Fruit fly (Drosophila melanogaster): ENCODE results near the gene CG14692.

The CG14692 gene

dm6 chr3R:10852232-10852774 is 48.5 kb upstream of the CG14692 start, which contains the start of gene CG4565 (continued):
- TF ChIP-seq tap (tag; optimal IDR thresholded peaks at IDR 0.05) (no peak), Hr39 (optimal IDR thresholded peaks at IDR 0.05) (no peak), Ets65A (GFP tag) (no peak), bab2 (GFP tag; optimal IDR thresholded peaks at IDR 0.05) (no peak), abd-A (tag; optimal IDR thresholded peaks at IDR 0.05) (no peak), CG11723 (GFP tag; optimal IDR thresholded peaks at IDR 0.05) (no peak), Pdp1 (GFP tag; optimal IDR thresholded peaks at IDR 0.05) (peak in 1 of 2 experiments; percentile 82), Ssrp (tag; optimal IDR thresholded peaks at IDR 0.05) (no peak), zen2 (GFP tag; IDR thresholded peaks at IDR 0.05; ENCODE audit: partially characterized antibody) (no peak), CG13775 (GFP tag; optimal IDR thresholded peaks at IDR 0.05) (no peak), Antp (GFP tag; optimal IDR thresholded peaks at IDR 0.05) (no peak), HLH54F (GFP tag; optimal IDR thresholded peaks at IDR 0.05) (no peak), CG31224 (GFP tag; IDR thresholded peaks at IDR 0.05) (peak; percentile 99), chm (GFP tag; IDR thresholded peaks at IDR 0.05) (peak; percentile 53; the same call in 1 of the 2 replicates), CHES-1-like (GFP tag; optimal IDR thresholded peaks at IDR 0.05) (no peak), Doc3 (GFP tag; IDR thresholded peaks at IDR 0.05; ENCODE audit: partially characterized antibody) (no peak; the same call in 2 of the 3 replicates), Oaz (GFP tag; IDR thresholded peaks at IDR 0.05) (no peak), E2f2 (GFP tag; IDR thresholded peaks at IDR 0.05) (peak; percentile 62), gcm (GFP tag; optimal IDR thresholded peaks at IDR 0.05) (peak; percentile 17), chinmo (GFP tag; IDR thresholded peaks at IDR 0.05; ENCODE audit: partially characterized antibody) (0 out of 4 replicates have a peak, but pooled peaks have one; percentile 54), grn (GFP tag; optimal IDR thresholded peaks at IDR 0.05) (peak; percentile 62), gce (GFP tag; IDR thresholded peaks at IDR 0.05) (no peak), Hand (GFP tag; optimal IDR thresholded peaks at IDR 0.05) (no peak), run (tag; optimal IDR thresholded peaks at IDR 0.05) (no peak), Lhr (GFP tag; optimal IDR thresholded peaks at IDR 0.05) (peak; percentile 93), CG33213 (GFP tag; optimal IDR thresholded peaks at IDR 0.05) (no peak), dysf (GFP tag; IDR thresholded peaks at IDR 0.05) (no peak), MESR4 (GFP tag; optimal IDR thresholded peaks at IDR 0.05) (no peak), CG6689 (GFP tag; IDR thresholded peaks at IDR 0.05) (no peak), sima (GFP tag; optimal IDR thresholded peaks at IDR 0.05) (no peak), sob (GFP tag; IDR thresholded peaks at IDR 0.05) (no peak), CG17385 (GFP tag; optimal IDR thresholded peaks at IDR 0.05) (no peak), nmo (GFP tag; optimal IDR thresholded peaks at IDR 0.05) (peak; percentile 0), aop (GFP tag; IDR thresholded peaks at IDR 0.05) (no peak), CG15696 (tag; optimal IDR thresholded peaks at IDR 0.05) (no peak), cg (GFP tag; optimal IDR thresholded peaks at IDR 0.05) (no peak), Fer1 (GFP tag; optimal IDR thresholded peaks at IDR 0.05) (peak; percentile 42), pros (GFP tag; optimal IDR thresholded peaks at IDR 0.05) (peak; percentile 13), CoRest (tag; optimal IDR thresholded peaks at IDR 0.05) (peak; percentile 10), CG1024 (GFP tag; IDR thresholded peaks at IDR 0.05) (no peak), pzg (GFP tag; optimal IDR thresholded peaks at IDR 0.05) (peak; percentile 45), slbo (GFP tag; IDR thresholded peaks at IDR 0.05) (no peak), HLH4C (GFP tag; IDR thresholded peaks at IDR 0.05; ENCODE audit: partially characterized antibody) (peak; percentile 35; the same call in 1 of the 3 replicates), ERR (GFP tag; optimal IDR thresholded peaks at IDR 0.05) (no peak), CG6654 (GFP tag; optimal IDR thresholded peaks at IDR 0.05) (no peak), GATAe (GFP tag; conservative IDR thresholded peaks at IDR 0.05) (no peak), CG7963 (GFP tag; IDR thresholded peaks at IDR 0.05; ENCODE audit: partially characterized antibody) (no peak), Blimp-1 (GFP tag; optimal IDR thresholded peaks at IDR 0.05) (no peak), tll (GFP tag; optimal IDR thresholded peaks at IDR 0.05) (no peak), nerfin-1 (tag; optimal IDR thresholded peaks at IDR 0.05) (peak; percentile 32)
